Worm (Caenorhabditis elegans): ENCODE measurements around the gene srbc-13.

DNA sequence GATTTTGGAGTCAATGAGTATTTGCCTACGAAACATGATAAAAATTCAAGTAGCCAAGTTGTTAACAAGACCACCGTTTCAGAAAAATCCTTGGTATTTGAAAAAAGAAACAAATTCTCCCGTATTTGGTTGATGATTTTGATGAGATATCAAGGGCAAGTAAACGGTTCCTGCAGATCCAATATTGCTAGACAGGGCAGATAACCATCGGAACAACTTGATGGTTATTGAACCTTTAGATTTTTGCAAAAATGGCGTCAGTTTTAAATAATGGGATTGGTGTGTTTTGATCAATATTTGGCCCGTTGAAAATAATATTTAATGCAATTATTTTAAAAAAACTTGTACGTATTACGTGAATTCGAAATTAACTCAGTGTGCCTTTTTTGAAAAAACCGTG is 47.4 kb upstream of the srbc-13 start:
- no peak for TF ChIP-seq dao-5 (tag; optimal IDR thresholded peaks at IDR 0.05)
- no peak for TF ChIP-seq him-1 (tag; optimal IDR thresholded peaks at IDR 0.05)
- no peak for TF ChIP-seq W03F9.2 (tag; optimal IDR thresholded peaks at IDR 0.05)
